Fruit fly (Drosophila melanogaster) whole organism, embryonic: Measurements from ENCODE around the gene Mur2B.

Experiments
- CG10366 ChIP-seq: fragments of 200-800 bp; sonication (Bioruptor generic); IDR thresholded peaks from 2 replicates; pipeline ENCODE4 v1.3.6; 2022; ENCODE audit warnings: missing biosample characterization, missing genetic modification characterization
- CG11247 ChIP-seq: fragments of 200-800 bp; sonication (Bioruptor generic); IDR thresholded peaks from 2 replicates; pipeline ENCODE4 v1.3.6; 2022; ENCODE audit warnings: missing biosample characterization, missing genetic modification characterization
- CG11456 ChIP-seq: fragments of 200-800 bp; sonication (Bioruptor generic); IDR thresholded peaks from 3 replicates; pipeline ENCODE4 v1.3.6; 2022; ENCODE audit warnings: missing biosample characterization, missing genetic modification characterization
- CG1233 ChIP-seq: fragments of 200-800 bp; sonication (Bioruptor generic); optimal IDR thresholded peaks from 4 replicates; lab custom pipeline; 2018; ENCODE audit warnings: missing biosample characterization, mild to moderate bottlenecking, missing genetic modification characterization
- CG15011 ChIP-seq: fragments of 200-800 bp; sonication (Bioruptor generic); optimal IDR thresholded peaks from 3 replicates; lab custom pipeline; 2018; ENCODE audit warnings: missing biosample characterization, mild to moderate bottlenecking, missing genetic modification characterization
- CG2120 ChIP-seq: fragments of 200-800 bp; sonication (Bioruptor generic); optimal IDR thresholded peaks from 3 replicates; lab custom pipeline; 2016; ENCODE audit warnings: missing biosample characterization, missing genetic modification characterization
- CG2678 ChIP-seq: fragments of 200-800 bp; sonication (Bioruptor generic); optimal IDR thresholded peaks from 3 replicates; lab custom pipeline; 2019; ENCODE audit warnings: missing biosample characterization, mild to moderate bottlenecking, missing genetic modification characterization, moderate library complexity
- CG31388 ChIP-seq: fragments of 200-800 bp; sonication (Bioruptor generic); optimal IDR thresholded peaks from 2 replicates; lab custom pipeline; 2016; ENCODE audit warnings: missing biosample characterization, missing genetic modification characterization
- CG3281 ChIP-seq: fragments of 200-800 bp; sonication (Bioruptor generic); optimal IDR thresholded peaks from 3 replicates; lab custom pipeline; 2017; ENCODE audit warnings: missing biosample characterization, mild to moderate bottlenecking, missing genetic modification characterization
- CG3838 ChIP-seq: fragments of 200-800 bp; sonication (Bioruptor generic); optimal IDR thresholded peaks from 3 replicates; lab custom pipeline; 2016; ENCODE audit warnings: missing biosample characterization, missing genetic modification characterization
- CG6765 ChIP-seq: fragments of 200-800 bp; sonication (Bioruptor generic); optimal IDR thresholded peaks from 3 replicates; lab custom pipeline; 2017; ENCODE audit warnings: missing biosample characterization, mild to moderate bottlenecking, missing genetic modification characterization
- CG7786 ChIP-seq: fragments of 200-800 bp; sonication (Bioruptor generic); optimal IDR thresholded peaks from 2 replicates; lab custom pipeline; 2016; ENCODE audit warnings: missing biosample characterization, missing genetic modification characterization
- CG7987 ChIP-seq: fragments of 200-800 bp; sonication (Bioruptor generic); optimal IDR thresholded peaks from 2 replicates; lab custom pipeline; 2018; ENCODE audit warnings: missing biosample characterization, mild to moderate bottlenecking, missing genetic modification characterization, moderate library complexity
- CG8765 ChIP-seq: fragments of 200-800 bp; sonication (Bioruptor generic); IDR thresholded peaks from 2 replicates; pipeline ENCODE4 v1.3.6; 2022; ENCODE audit warnings: missing biosample characterization, missing genetic modification characterization
- CTCF ChIP-seq: fragments of 200-800 bp; sonication (Bioruptor generic); optimal IDR thresholded peaks from 2 replicates; lab custom pipeline; 2017; ENCODE audit warnings: missing biosample characterization, mild to moderate bottlenecking, missing genetic modification characterization, moderate library complexity
- HLH4C ChIP-seq: fragments of 200-800 bp; sonication (Bioruptor generic); IDR thresholded peaks from 3 replicates; pipeline ENCODE4 v1.3.6; 2022; ENCODE audit warnings: missing biosample characterization, missing genetic modification characterization; ENCODE audit not compliant: partially characterized antibody
- Hr78 ChIP-seq, 2 experiments: fragments of 200-800 bp in 1 of 2; fragments of >200 bp in 1 of 2; sonication (Bioruptor generic) in 1 of 2; optimal IDR thresholded peaks; 2 replicates each; lab custom pipeline; 2017 to 2019; ENCODE audit warnings: missing biosample characterization in 2 of 2, missing genetic modification characterization in 2 of 2, mild to moderate bottlenecking in 1 of 2, moderate library complexity in 1 of 2
- MESR4 ChIP-seq: fragments of 200-800 bp; sonication (Bioruptor generic); optimal IDR thresholded peaks from 2 replicates; lab custom pipeline; 2018; ENCODE audit warnings: missing biosample characterization, mild to moderate bottlenecking, missing genetic modification characterization, moderate library complexity
- MTF-1 ChIP-seq: fragments of 200-800 bp; sonication (Bioruptor generic); optimal IDR thresholded peaks from 2 replicates; lab custom pipeline; 2018; ENCODE audit warnings: missing biosample characterization, mild to moderate bottlenecking, missing genetic modification characterization, borderline replicate concordance
- Max ChIP-seq: fragments of 200-800 bp; sonication (Bioruptor generic); optimal IDR thresholded peaks from 2 replicates; lab custom pipeline; 2016; ENCODE audit warnings: missing biosample characterization, mild to moderate bottlenecking, missing genetic modification characterization
- Myb ChIP-seq: fragments of 200-800 bp; sonication (Bioruptor generic); optimal IDR thresholded peaks from 2 replicates; lab custom pipeline; 2016; ENCODE audit warnings: missing biosample characterization, missing genetic modification characterization
- Nf-YC ChIP-seq: fragments of 200-800 bp; optimal IDR thresholded peaks from 3 replicates; lab custom pipeline; 2019; ENCODE audit warnings: missing biosample characterization, mild to moderate bottlenecking, missing genetic modification characterization, moderate library complexity
- Oaz ChIP-seq: fragments of 200-800 bp; sonication (Bioruptor generic); IDR thresholded peaks from 2 replicates; pipeline ENCODE4 v1.3.6; 2022; ENCODE audit warnings: missing biosample characterization, missing genetic modification characterization
- Opbp ChIP-seq: fragments of 200-800 bp; sonication (Bioruptor generic); IDR thresholded peaks from 3 replicates; pipeline ENCODE4 v1.3.6; 2022; ENCODE audit warnings: missing biosample characterization, missing genetic modification characterization; ENCODE audit not compliant: partially characterized antibody
- Sox100B ChIP-seq: fragments of 200-800 bp; sonication (Bioruptor generic); optimal IDR thresholded peaks from 3 replicates; lab custom pipeline; 2018; ENCODE audit warnings: missing biosample characterization, mild to moderate bottlenecking, missing genetic modification characterization
- Sox102F ChIP-seq: fragments of 200-800 bp; sonication (Bioruptor generic); optimal IDR thresholded peaks from 2 replicates; lab custom pipeline; 2018; ENCODE audit warnings: missing biosample characterization, mild to moderate bottlenecking, missing genetic modification characterization, moderate library complexity
- Spps ChIP-seq: fragments of 200-800 bp; sonication (Bioruptor generic); optimal IDR thresholded peaks from 2 replicates; lab custom pipeline; 2018; ENCODE audit warnings: missing biosample characterization, mild to moderate bottlenecking, missing genetic modification characterization
- Stat92E ChIP-seq, 3 experiments: fragments of >200 bp in 2 of 3; fragments of 200-800 bp in 1 of 3; sonication (Bioruptor generic) in 1 of 3; optimal IDR thresholded peaks; 2 replicates each; lab custom pipeline; 2017 to 2019; ENCODE audit warnings: missing biosample characterization in 3 of 3, missing genetic modification characterization in 3 of 3, mild to moderate bottlenecking in 1 of 3, moderate library complexity in 1 of 3
- Trl ChIP-seq, 3 experiments: fragments of >200 bp in 2 of 3; fragments of 200-800 bp in 1 of 3; sonication (Bioruptor generic) in 1 of 3; optimal IDR thresholded peaks; 2 replicates in 1 of 3; 3 replicates in 2 of 3; lab custom pipeline; 2016 to 2017; ENCODE audit warnings: missing biosample characterization in 1 of 3, missing genetic modification characterization in 1 of 3
- ac ChIP-seq: fragments of 200-800 bp; sonication (Bioruptor generic); optimal IDR thresholded peaks from 3 replicates; lab custom pipeline; 2017; ENCODE audit warnings: missing biosample characterization, mild to moderate bottlenecking, missing genetic modification characterization
- al ChIP-seq: fragments of 200-800 bp; sonication (Bioruptor generic); IDR thresholded peaks from 2 replicates; pipeline ENCODE4 v1.3.6; 2022; ENCODE audit warnings: missing biosample characterization, missing genetic modification characterization
- amos ChIP-seq: fragments of 200-800 bp; sonication (Bioruptor generic); IDR thresholded peaks from 2 replicates; pipeline ENCODE4 v1.3.6; 2022; ENCODE audit warnings: missing biosample characterization, missing genetic modification characterization; ENCODE audit not compliant: partially characterized antibody
- br ChIP-seq: fragments of >200 bp; optimal IDR thresholded peaks from 2 replicates; lab custom pipeline; 2017
- chif ChIP-seq, 2 experiments: fragments of 200-800 bp; sonication (Bioruptor generic); optimal IDR thresholded peaks; 3 replicates each; lab custom pipeline; 2016; ENCODE audit warnings: missing biosample characterization in 2 of 2, missing genetic modification characterization in 2 of 2
- dati ChIP-seq: fragments of 200-800 bp; sonication (Bioruptor generic); IDR thresholded peaks from 2 replicates; pipeline ENCODE4 v1.3.6; 2022; ENCODE audit warnings: missing biosample characterization, missing genetic modification characterization
- disco-r ChIP-seq: fragments of 200-800 bp; sonication (Bioruptor generic); optimal IDR thresholded peaks from 2 replicates; lab custom pipeline; 2016; ENCODE audit warnings: missing biosample characterization, missing genetic modification characterization
- dm ChIP-seq: fragments of 200-800 bp; sonication (Bioruptor generic); optimal IDR thresholded peaks from 3 replicates; lab custom pipeline; 2016; ENCODE audit warnings: missing biosample characterization, missing genetic modification characterization
- jing ChIP-seq: fragments of 200-800 bp; sonication (Bioruptor generic); optimal IDR thresholded peaks from 2 replicates; lab custom pipeline; 2018; ENCODE audit warnings: missing biosample characterization, mild to moderate bottlenecking, missing genetic modification characterization
- maf-S ChIP-seq: fragments of 200-800 bp; sonication (Bioruptor generic); optimal IDR thresholded peaks from 2 replicates; lab custom pipeline; 2016; ENCODE audit warnings: missing biosample characterization, missing genetic modification characterization
- nau ChIP-seq: fragments of 200-800 bp; sonication (Bioruptor generic); optimal IDR thresholded peaks from 3 replicates; lab custom pipeline; 2017; ENCODE audit warnings: missing biosample characterization, mild to moderate bottlenecking, missing genetic modification characterization, missing genetic modification reagents
- nerfin-2 ChIP-seq: fragments of 200-800 bp; sonication (Bioruptor generic); IDR thresholded peaks from 2 replicates; pipeline ENCODE4 v1.3.6; 2022; ENCODE audit warnings: missing biosample characterization, missing genetic modification characterization; ENCODE audit not compliant: partially characterized antibody
- odd ChIP-seq: fragments of 200-800 bp; sonication (Bioruptor generic); optimal IDR thresholded peaks from 2 replicates; lab custom pipeline; 2017; ENCODE audit warnings: missing biosample characterization, mild to moderate bottlenecking, missing genetic modification characterization
- peb ChIP-seq: fragments of 200-800 bp; sonication (Bioruptor generic); IDR thresholded peaks from 2 replicates; pipeline ENCODE4 v1.3.6; 2022; ENCODE audit warnings: missing biosample characterization, missing genetic modification characterization
- pho ChIP-seq: fragments of 200-800 bp; sonication (Bioruptor generic); optimal IDR thresholded peaks from 2 replicates; lab custom pipeline; 2016; ENCODE audit warnings: missing biosample characterization, missing genetic modification characterization
- seq ChIP-seq: fragments of 200-800 bp; sonication (Bioruptor generic); IDR thresholded peaks from 2 replicates; pipeline ENCODE4 v1.3.6; 2022; ENCODE audit warnings: missing biosample characterization, missing genetic modification characterization
- sug ChIP-seq: fragments of 200-800 bp; optimal IDR thresholded peaks from 2 replicates; lab custom pipeline; 2019; ENCODE audit warnings: missing biosample characterization, mild to moderate bottlenecking, missing genetic modification characterization, moderate library complexity
- unc-4 ChIP-seq: fragments of 200-800 bp; sonication (Bioruptor generic); IDR thresholded peaks from 2 replicates; pipeline ENCODE4 v1.3.6; 2022; ENCODE audit warnings: missing biosample characterization, missing genetic modification characterization; ENCODE audit not compliant: partially characterized antibody
- zen2 ChIP-seq: fragments of 200-800 bp; sonication (Bioruptor generic); IDR thresholded peaks from 3 replicates; pipeline ENCODE4 v1.3.6; 2022; ENCODE audit warnings: missing biosample characterization, missing genetic modification characterization; ENCODE audit not compliant: partially characterized antibody

Gene Mur2B

dm6 chrX:1618727-1619581 lies 49.6 kb downstream of the Mur2B start (continued):
- TF ChIP-seq CG1233 (GFP tag; lab: Kevin White, UChicago) = peak; percentile 58
- TF ChIP-seq CG11247 (GFP tag; lab: Robert Waterston, UW) = peak; percentile 81
- TF ChIP-seq Spps (tag; lab: Kevin White, UChicago) = no peak
- peak; percentile 81 for TF ChIP-seq CG3281 (GFP tag; lab: Kevin White, UChicago)
- peak; percentile 87 for TF ChIP-seq al
- TF ChIP-seq Opbp (GFP tag; lab: Robert Waterston, UW) = no peak
- no peak for TF ChIP-seq HLH4C
- TF ChIP-seq odd = peak; percentile 56
- TF ChIP-seq amos (GFP tag; lab: Robert Waterston, UW) = 0 out of 2 replicates have a peak, but pooled peaks have one; percentile 4
- TF ChIP-seq CG2120 (GFP tag; lab: Kevin White, UChicago) = peak; percentile 95
- TF ChIP-seq Nf-YC (tag; lab: Kevin White, UChicago) = peak; percentile 39
- peak; percentile 89 for TF ChIP-seq Sox102F (GFP tag; lab: Kevin White, UChicago)
- TF ChIP-seq nerfin-2 (GFP tag; lab: Robert Waterston, UW) = no peak
- TF ChIP-seq CG6765 (GFP tag; lab: Kevin White, UChicago) = peak; percentile 9
- peak; percentile 85 for TF ChIP-seq pho (GFP tag; lab: Kevin White, UChicago)
- TF ChIP-seq Stat92E (GFP tag; optimal IDR thresholded peaks at IDR 0.05; lab: Kevin White, UChicago) = no peak
- TF ChIP-seq MTF-1 (GFP tag; lab: Kevin White, UChicago) = no peak
- peak; percentile 89 for TF ChIP-seq CG7786 (GFP tag; lab: Kevin White, UChicago)
- TF ChIP-seq dm (GFP tag; lab: Kevin White, UChicago) = peak; percentile 61
- TF ChIP-seq zen2 = no peak
- TF ChIP-seq chif (GFP tag; optimal IDR thresholded peaks at IDR 0.05; lab: Kevin White, UChicago) = peak; percentile 74 to 84
- no peak for TF ChIP-seq ac (GFP tag; lab: Kevin White, UChicago)
- peak; percentile 48; the same call in 1 of the 2 replicates for TF ChIP-seq Oaz (GFP tag; lab: Robert Waterston, UW)
- peak; percentile 57 to 73 for TF ChIP-seq Trl (optimal IDR thresholded peaks at IDR 0.05; lab: Kevin White, UChicago)
- TF ChIP-seq Trl (GFP tag; optimal IDR thresholded peaks at IDR 0.05; lab: Kevin White, UChicago) = peak; percentile 62
- TF ChIP-seq CG2678 = peak; percentile 83
- TF ChIP-seq jing (GFP tag; lab: Kevin White, UChicago) = peak; percentile 67
- peak; percentile 52 for TF ChIP-seq CG31388 (GFP tag; lab: Kevin White, UChicago)
- TF ChIP-seq CG8765 (GFP tag; lab: Robert Waterston, UW) = peak; percentile 30; the same call in 1 of the 2 replicates
- TF ChIP-seq CG10366 = peak; percentile 87
- peak; percentile 75 for TF ChIP-seq CG11456 (GFP tag; lab: Robert Waterston, UW)
- TF ChIP-seq CTCF (GFP tag; lab: Kevin White, UChicago) = no peak
- TF ChIP-seq Hr78 (GFP tag; optimal IDR thresholded peaks at IDR 0.05; lab: Kevin White, UChicago) = peak in 1 of 2 experiments; percentile 4
- peak; percentile 71 for TF ChIP-seq Myb
- peak; percentile 58 for TF ChIP-seq CG3838 (GFP tag; lab: Kevin White, UChicago)
- TF ChIP-seq seq (GFP tag; lab: Robert Waterston, UW) = peak; percentile 81
- peak; percentile 74 for TF ChIP-seq peb (GFP tag; lab: Robert Waterston, UW)
- peak; percentile 77 for TF ChIP-seq nau (GFP tag; lab: Kevin White, UChicago)
- no peak; the same call in 1 of the 2 replicates for TF ChIP-seq dati (GFP tag; lab: Robert Waterston, UW)
- TF ChIP-seq br (lab: Kevin White, UChicago) = no peak
- TF ChIP-seq MESR4 (GFP tag; lab: Kevin White, UChicago) = no peak
- 0 out of 2 replicates have a peak, but pooled peaks have one; percentile 29 for TF ChIP-seq unc-4 (GFP tag; lab: Robert Waterston, UW)
- peak; percentile 63 for TF ChIP-seq sug (tag; lab: Kevin White, UChicago)
- peak; percentile 14 for TF ChIP-seq CG15011 (GFP tag; lab: Kevin White, UChicago)
- peak; percentile 6 for TF ChIP-seq CG7987 (GFP tag; lab: Kevin White, UChicago)
- no peak for TF ChIP-seq Sox100B (GFP tag; lab: Kevin White, UChicago)
- TF ChIP-seq disco-r (GFP tag; lab: Kevin White, UChicago) = peak; percentile 62
- TF ChIP-seq maf-S (GFP tag; lab: Kevin White, UChicago) = peak; percentile 66
- TF ChIP-seq Max (GFP tag; lab: Kevin White, UChicago) = peak; percentile 62
